Worm (Caenorhabditis elegans): ENCODE data around the gene srx-22.

The srx-22 gene

DNA sequence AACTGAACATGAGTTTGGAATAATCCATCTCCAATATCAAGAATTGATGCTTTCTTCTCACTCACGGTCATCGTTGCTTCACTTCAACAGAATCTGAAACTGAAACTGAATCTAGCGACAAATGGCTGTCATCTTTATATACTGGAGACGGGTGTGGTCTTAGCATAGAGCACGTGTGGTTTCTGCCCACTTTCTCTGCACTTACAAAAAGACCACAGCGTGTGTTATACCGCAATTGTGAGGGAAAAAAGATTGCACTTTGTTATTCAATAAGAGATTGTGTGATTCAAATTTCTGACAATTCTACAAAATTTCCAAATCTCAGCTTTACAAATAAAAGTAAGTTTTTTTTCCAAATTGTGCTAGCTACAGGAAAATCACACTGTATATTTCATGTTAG is 33.6 kb upstream of the srx-22 start, which contains the start of gene F48G7.12:
TSS of gene F48G7.12 (minus strand) at position 101 of the 400 bp plus-strand sequence.
- no peak for TF ChIP-seq zfp-2 (tag; optimal IDR thresholded peaks at IDR 0.05)

DNA sequence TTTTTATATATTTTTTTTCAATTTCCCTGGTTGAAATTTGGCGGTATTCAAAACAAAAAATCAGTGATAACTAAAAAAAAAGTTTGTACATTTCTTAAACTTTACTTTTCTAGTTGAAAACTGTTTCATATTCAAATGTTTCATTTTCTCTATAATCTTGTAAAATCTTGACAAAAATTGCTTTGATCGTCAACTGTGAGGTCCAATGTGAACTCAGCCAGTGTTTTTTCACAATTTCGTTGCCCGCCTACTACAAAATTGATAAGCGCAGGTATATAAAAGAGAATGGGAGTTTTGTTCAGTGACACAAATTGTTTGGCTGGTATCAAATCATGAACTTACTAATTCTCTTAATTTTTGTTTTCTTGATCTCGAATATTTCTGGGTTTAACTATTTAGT is 32.9 kb upstream of the srx-22 start, which contains the start of gene ugt-42:
TSS of gene ugt-42 (plus strand) at position 301 of the 400 bp plus-strand sequence.
- no peak for TF ChIP-seq Y105C5A.15 (GFP tag; IDR thresholded peaks at IDR 0.05)
- TF ChIP-seq fkh-10 (GFP tag; optimal IDR thresholded peaks at IDR 0.05) = no peak
- no peak for TF ChIP-seq tag-97 (GFP tag; IDR thresholded peaks at IDR 0.05)
- TF ChIP-seq lin-1 (GFP tag; IDR thresholded peaks at IDR 0.05) = no peak
- no peak for TF ChIP-seq ztf-7 (tag; optimal IDR thresholded peaks at IDR 0.05)
- no peak for TF ChIP-seq Y48G9A.11 (GFP tag; IDR thresholded peaks at IDR 0.05)
- TF ChIP-seq snpc-4 (tag; optimal IDR thresholded peaks at IDR 0.05) = no peak
- no peak for TF ChIP-seq D1046.2 (GFP tag; IDR thresholded peaks at IDR 0.05)
- no peak for TF ChIP-seq T20F7.1 (GFP tag; optimal IDR thresholded peaks at IDR 0.05)
- no peak for TF ChIP-seq nhr-11 (tag; optimal IDR thresholded peaks at IDR 0.05)
- no peak for TF ChIP-seq F26F4.8 (GFP tag; conservative IDR thresholded peaks at IDR 0.05)
- no peak for TF ChIP-seq php-3 (GFP tag; IDR thresholded peaks at IDR 0.05)
- TF ChIP-seq nhr-102 (tag; optimal IDR thresholded peaks at IDR 0.05) = no peak

DNA sequence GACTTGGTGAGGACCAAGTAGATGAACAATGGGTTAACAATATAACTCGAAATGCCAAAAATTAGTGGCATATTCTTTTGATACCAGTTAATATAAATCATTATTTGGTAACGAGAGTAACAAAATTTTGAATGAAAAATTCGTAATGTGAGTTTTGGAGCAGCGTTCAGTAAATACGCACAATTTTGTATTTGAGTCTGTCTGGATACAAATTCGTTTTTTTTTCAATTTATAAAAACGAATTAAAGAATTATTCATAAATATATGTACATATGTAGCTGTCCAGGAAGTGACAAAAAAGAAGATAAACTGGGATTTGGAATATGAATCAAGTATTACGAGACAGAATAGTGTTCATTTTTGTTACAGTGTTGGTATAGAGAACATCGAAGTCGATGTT is 26.8 kb upstream of the srx-22 start, which contains the start of gene srj-5:
TSS of gene srj-5 (minus strand) at position 101 of the 400 bp plus-strand sequence.
- TF ChIP-seq ZK337.2 (GFP tag; IDR thresholded peaks at IDR 0.05) (no peak), fkh-10 (GFP tag; optimal IDR thresholded peaks at IDR 0.05) (no peak), php-3 (GFP tag; IDR thresholded peaks at IDR 0.05) (no peak), F10B5.3 (tag; optimal IDR thresholded peaks at IDR 0.05) (no peak), mxl-2 (GFP tag; conservative IDR thresholded peaks at IDR 0.05) (no peak), arid-1 (GFP tag; conservative IDR thresholded peaks at IDR 0.05) (no peak), nhr-77 (tag; optimal IDR thresholded peaks at IDR 0.05) (no peak), lin-29 (GFP tag; IDR thresholded peaks at IDR 0.05) (no peak), Y105C5A.15 (GFP tag; IDR thresholded peaks at IDR 0.05) (no peak), nhr-41 (GFP tag; IDR thresholded peaks at IDR 0.05) (no peak), vab-7 (GFP tag; IDR thresholded peaks at IDR 0.05) (no peak), ceh-44 (GFP tag; IDR thresholded peaks at IDR 0.05) (no peak)

DNA sequence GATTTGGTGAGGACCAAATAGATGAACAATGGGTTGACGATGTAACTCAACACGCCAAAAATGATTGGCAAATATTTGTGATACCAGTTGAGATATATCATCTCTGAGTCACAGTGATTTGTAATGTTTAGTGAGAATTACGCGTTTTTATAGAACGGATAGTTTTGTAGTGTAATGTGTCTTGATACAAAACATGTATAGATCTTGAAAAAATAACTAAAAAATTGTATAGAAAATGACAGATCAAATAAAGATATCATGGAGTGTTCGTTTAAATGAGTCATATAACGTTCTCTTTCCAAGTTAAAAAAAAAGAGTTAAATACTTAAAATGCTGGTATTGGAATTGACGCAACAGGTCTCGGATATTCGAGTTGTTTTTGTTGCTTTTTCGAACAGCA is 25.4 kb upstream of the srx-22 start, which contains the start of gene srj-6:
TSS of gene srj-6 (minus strand) at position 101 of the 400 bp plus-strand sequence.
- TF ChIP-seq sdz-12 (GFP tag; optimal IDR thresholded peaks at IDR 0.05) = no peak
- no peak for TF ChIP-seq madf-5 (GFP tag; IDR thresholded peaks at IDR 0.05)
- TF ChIP-seq daf-12 (tag; optimal IDR thresholded peaks at IDR 0.05) = no peak
- TF ChIP-seq snpc-1.2 (GFP tag; IDR thresholded peaks at IDR 0.05) = no peak
- TF ChIP-seq F49E8.2 (tag; optimal IDR thresholded peaks at IDR 0.05; ENCODE audit: borderline replicate concordance) = no peak
- TF ChIP-seq mep-1 (tag; optimal IDR thresholded peaks at IDR 0.05) = no peak
- TF ChIP-seq F37D6.2 (tag; optimal IDR thresholded peaks at IDR 0.05) = no peak
- no peak for TF ChIP-seq mxl-3 (GFP tag; optimal IDR thresholded peaks at IDR 0.05)
- no peak for TF ChIP-seq pqm-1 (tag; optimal IDR thresholded peaks at IDR 0.05)
- TF ChIP-seq ama-1 (optimal IDR thresholded peaks at IDR 0.05) = no peak
- TF ChIP-seq nhr-11 (tag; optimal IDR thresholded peaks at IDR 0.05) = no peak
- no peak for TF ChIP-seq unc-39 (tag; optimal IDR thresholded peaks at IDR 0.05)
- no peak for TF ChIP-seq nhr-76 (tag; optimal IDR thresholded peaks at IDR 0.05)
- TF ChIP-seq dmd-8 (GFP tag; IDR thresholded peaks at IDR 0.05) = no peak
- no peak for TF ChIP-seq dmd-6 (GFP tag; IDR thresholded peaks at IDR 0.05)
- no peak for TF ChIP-seq mxl-2 (GFP tag; conservative IDR thresholded peaks at IDR 0.05)
- no peak for TF ChIP-seq ZK337.2 (GFP tag; IDR thresholded peaks at IDR 0.05)
- no peak for TF ChIP-seq hmg-1.1 (GFP tag; IDR thresholded peaks at IDR 0.05)
